Worm (Caenorhabditis elegans): ENCODE measurements around the gene ckb-2.

DNA sequence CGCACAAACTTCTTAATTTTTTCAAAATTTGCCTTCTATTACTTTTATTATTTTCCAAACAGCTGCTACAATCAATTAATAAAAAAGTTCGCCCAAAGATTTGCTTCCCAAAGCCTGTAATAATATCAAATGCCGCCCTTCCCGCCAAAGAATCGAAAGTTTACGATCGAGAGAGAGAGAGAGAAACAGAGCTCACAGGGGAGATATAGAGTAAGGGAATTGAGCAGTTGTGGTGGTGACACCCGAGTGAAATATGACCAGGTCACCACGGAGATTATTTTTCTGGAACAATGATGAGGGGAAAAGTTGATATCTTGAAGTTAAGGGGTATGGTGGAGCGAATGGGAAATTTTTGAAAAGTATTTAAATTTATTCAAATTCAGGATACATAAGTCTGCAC, 7.8 kb upstream of the ckb-2 start:
- TF ChIP-seq ztf-29 (GFP tag; IDR thresholded peaks at IDR 0.05) (no peak), flt-1 (GFP tag; IDR thresholded peaks at IDR 0.05) (no peak), T22C8.4 (GFP tag; IDR thresholded peaks at IDR 0.05) (no peak), ztf-23 (GFP tag; IDR thresholded peaks at IDR 0.05) (no peak), med-1 (GFP tag; optimal IDR thresholded peaks at IDR 0.05; ENCODE audit: insufficient read depth) (no peak), klf-2 (GFP tag; conservative IDR thresholded peaks at IDR 0.05) (no peak), cog-1 (tag; optimal IDR thresholded peaks at IDR 0.05) (no peak)
